Fruit fly (Drosophila melanogaster) whole organism, embryonic: Measurements from ENCODE around the gene CG32811.

Experiments
- CG10654 ChIP-seq: fragments of 200-800 bp; sonication (Bioruptor generic); optimal IDR thresholded peaks from 2 replicates; lab custom pipeline; 2016; ENCODE audit warnings: missing biosample characterization, missing genetic modification characterization
- CG11093 ChIP-seq: fragments of 200-800 bp; sonication (Bioruptor generic); IDR thresholded peaks from 3 replicates; pipeline ENCODE4 v1.3.6; 2022; ENCODE audit warnings: missing biosample characterization, missing genetic modification characterization
- CG11247 ChIP-seq: fragments of 200-800 bp; sonication (Bioruptor generic); IDR thresholded peaks from 2 replicates; pipeline ENCODE4 v1.3.6; 2022; ENCODE audit warnings: missing biosample characterization, missing genetic modification characterization
- CG11398 ChIP-seq: fragments of 200-800 bp; sonication (Bioruptor generic); optimal IDR thresholded peaks from 2 replicates; lab custom pipeline; 2016; ENCODE audit warnings: missing biosample characterization, missing genetic modification characterization
- CG11695 ChIP-seq: fragments of 200-800 bp; sonication (Bioruptor generic); IDR thresholded peaks from 3 replicates; pipeline ENCODE4 v1.3.6; 2022; ENCODE audit warnings: missing biosample characterization, missing genetic modification characterization
- CG12104 ChIP-seq: fragments of 200-800 bp; sonication (Bioruptor generic); optimal IDR thresholded peaks from 3 replicates; lab custom pipeline; 2016; ENCODE audit warnings: missing biosample characterization, missing genetic modification characterization
- CG1233 ChIP-seq: fragments of 200-800 bp; sonication (Bioruptor generic); optimal IDR thresholded peaks from 4 replicates; lab custom pipeline; 2018; ENCODE audit warnings: missing biosample characterization, mild to moderate bottlenecking, missing genetic modification characterization
- CG12744 ChIP-seq: fragments of 200-800 bp; sonication (Bioruptor generic); optimal IDR thresholded peaks from 2 replicates; lab custom pipeline; 2016; ENCODE audit warnings: missing biosample characterization, missing genetic modification characterization
- CG15011 ChIP-seq: fragments of 200-800 bp; sonication (Bioruptor generic); optimal IDR thresholded peaks from 3 replicates; lab custom pipeline; 2018; ENCODE audit warnings: missing biosample characterization, mild to moderate bottlenecking, missing genetic modification characterization
- CG1603 ChIP-seq: fragments of 200-800 bp; sonication (Bioruptor generic); optimal IDR thresholded peaks from 2 replicates; lab custom pipeline; 2019; ENCODE audit warnings: missing biosample characterization, mild to moderate bottlenecking, missing genetic modification characterization, moderate library complexity
- CG16815 ChIP-seq: fragments of 200-800 bp; sonication (Bioruptor generic); optimal IDR thresholded peaks from 3 replicates; lab custom pipeline; 2017; ENCODE audit warnings: missing biosample characterization, mild to moderate bottlenecking, missing genetic modification characterization
- CG17328 ChIP-seq: fragments of 200-800 bp; sonication (Bioruptor generic); IDR thresholded peaks from 2 replicates; pipeline ENCODE4 v1.3.6; 2022; ENCODE audit warnings: missing biosample characterization, missing genetic modification characterization
- CG17829 ChIP-seq: fragments of 200-800 bp; optimal IDR thresholded peaks from 2 replicates; lab custom pipeline; 2019; ENCODE audit warnings: missing biosample characterization, mild to moderate bottlenecking, missing genetic modification characterization, moderate library complexity
- CG2678 ChIP-seq: fragments of 200-800 bp; sonication (Bioruptor generic); optimal IDR thresholded peaks from 3 replicates; lab custom pipeline; 2019; ENCODE audit warnings: missing biosample characterization, mild to moderate bottlenecking, missing genetic modification characterization, moderate library complexity
- CG2889 ChIP-seq: fragments of 200-800 bp; sonication (Bioruptor generic); IDR thresholded peaks from 3 replicates; pipeline ENCODE4 v1.3.6; 2022; ENCODE audit warnings: missing biosample characterization, missing genetic modification characterization
- CG30020 ChIP-seq: fragments of 200-800 bp; optimal IDR thresholded peaks from 2 replicates; lab custom pipeline; 2019; ENCODE audit warnings: missing biosample characterization, mild to moderate bottlenecking, missing genetic modification characterization, moderate library complexity
- CG7745 ChIP-seq: fragments of 200-800 bp; sonication (Bioruptor generic); optimal IDR thresholded peaks from 2 replicates; lab custom pipeline; 2018; ENCODE audit warnings: missing biosample characterization, mild to moderate bottlenecking, missing genetic modification characterization, moderate library complexity
- CG9932 ChIP-seq: fragments of 200-800 bp; sonication (Bioruptor generic); IDR thresholded peaks from 2 replicates; pipeline ENCODE4 v1.3.6; 2022; ENCODE audit warnings: missing biosample characterization, missing genetic modification characterization
- CTCF ChIP-seq: fragments of 200-800 bp; sonication (Bioruptor generic); optimal IDR thresholded peaks from 2 replicates; lab custom pipeline; 2017; ENCODE audit warnings: missing biosample characterization, mild to moderate bottlenecking, missing genetic modification characterization, moderate library complexity
- Dll ChIP-seq: fragments of 200-800 bp; sonication (Bioruptor generic); IDR thresholded peaks from 4 replicates; pipeline ENCODE4 v1.3.6; 2022; ENCODE audit warnings: missing biosample characterization, missing genetic modification characterization; ENCODE audit not compliant: partially characterized antibody
- E2f1 ChIP-seq: fragments of 200-800 bp; sonication (Bioruptor generic); IDR thresholded peaks from 2 replicates; pipeline ENCODE4 v1.3.6; 2022; ENCODE audit warnings: missing biosample characterization, missing genetic modification characterization
- Ets65A ChIP-seq: fragments of 200-800 bp; sonication (Bioruptor generic); peaks from one replicate; lab custom pipeline; 2016; ENCODE audit warnings: missing biosample characterization, missing genetic modification characterization
- Fer2 ChIP-seq: fragments of 200-800 bp; sonication (Bioruptor generic); optimal IDR thresholded peaks from 2 replicates; lab custom pipeline; 2018; ENCODE audit warnings: missing biosample characterization, mild to moderate bottlenecking, missing genetic modification characterization, moderate library complexity
- Gsc ChIP-seq: fragments of 200-800 bp; sonication (Bioruptor generic); IDR thresholded peaks from 2 replicates; pipeline ENCODE4 v1.3.6; 2022; ENCODE audit warnings: missing biosample characterization, missing genetic modification characterization
- HLH3B ChIP-seq: fragments of 200-800 bp; sonication (Bioruptor generic); IDR thresholded peaks from 2 replicates; pipeline ENCODE4 v1.3.6; 2022; ENCODE audit warnings: missing biosample characterization, missing genetic modification characterization
- HmgZ ChIP-seq: fragments of 200-800 bp; sonication (Bioruptor generic); optimal IDR thresholded peaks from 2 replicates; lab custom pipeline; 2018; ENCODE audit warnings: missing biosample characterization, mild to moderate bottlenecking, missing genetic modification characterization
- Hr3 ChIP-seq: fragments of 200-800 bp; sonication (Bioruptor generic); optimal IDR thresholded peaks from 3 replicates; lab custom pipeline; 2016; ENCODE audit warnings: missing biosample characterization, missing genetic modification characterization
- Lim3 ChIP-seq: fragments of 200-800 bp; sonication (Bioruptor generic); IDR thresholded peaks from 2 replicates; pipeline ENCODE4 v1.3.6; 2022; ENCODE audit warnings: missing biosample characterization, missing genetic modification characterization
- Meics ChIP-seq: fragments of 200-800 bp; sonication (Bioruptor generic); optimal IDR thresholded peaks from 2 replicates; lab custom pipeline; 2017; ENCODE audit warnings: missing biosample characterization, mild to moderate bottlenecking, missing genetic modification characterization
- Myb ChIP-seq: fragments of 200-800 bp; sonication (Bioruptor generic); optimal IDR thresholded peaks from 2 replicates; lab custom pipeline; 2016; ENCODE audit warnings: missing biosample characterization, missing genetic modification characterization
- Neu2 ChIP-seq: fragments of 200-800 bp; sonication (Bioruptor generic); optimal IDR thresholded peaks from 3 replicates; lab custom pipeline; 2016; ENCODE audit warnings: missing biosample characterization, missing genetic modification characterization, borderline replicate concordance
- NfI ChIP-seq: fragments of 200-800 bp; sonication (Bioruptor generic); optimal IDR thresholded peaks from 3 replicates; lab custom pipeline; 2018; ENCODE audit warnings: missing biosample characterization, mild to moderate bottlenecking, missing genetic modification characterization, moderate library complexity
- Scr ChIP-seq: fragments of 200-800 bp; sonication (Bioruptor generic); IDR thresholded peaks from 2 replicates; pipeline ENCODE4 v1.3.6; 2022; ENCODE audit warnings: missing biosample characterization, missing genetic modification characterization; ENCODE audit not compliant: partially characterized antibody
- Sin3A ChIP-seq: fragments of >200 bp; optimal IDR thresholded peaks from 2 replicates; lab custom pipeline; 2018
- Sox102F ChIP-seq: fragments of 200-800 bp; sonication (Bioruptor generic); optimal IDR thresholded peaks from 2 replicates; lab custom pipeline; 2018; ENCODE audit warnings: missing biosample characterization, mild to moderate bottlenecking, missing genetic modification characterization, moderate library complexity
- btn ChIP-seq: fragments of 200-800 bp; sonication (Bioruptor generic); optimal IDR thresholded peaks from 2 replicates; lab custom pipeline; 2016; ENCODE audit warnings: missing biosample characterization, missing genetic modification characterization
- corto ChIP-seq: fragments of 200-800 bp; sonication (Bioruptor generic); optimal IDR thresholded peaks from 2 replicates; lab custom pipeline; 2016; ENCODE audit warnings: missing biosample characterization, mild to moderate bottlenecking, missing genetic modification characterization, moderate library complexity
- crc ChIP-seq: fragments of 200-800 bp; sonication (Bioruptor generic); optimal IDR thresholded peaks from 2 replicates; lab custom pipeline; 2016; ENCODE audit warnings: missing biosample characterization, missing genetic modification characterization
- dimm ChIP-seq: fragments of 200-800 bp; sonication (Bioruptor generic); IDR thresholded peaks from 2 replicates; pipeline ENCODE4 v1.3.6; 2022; ENCODE audit warnings: missing biosample characterization, missing genetic modification characterization
- ems ChIP-seq: fragments of 200-800 bp; sonication (Bioruptor generic); optimal IDR thresholded peaks from 3 replicates; lab custom pipeline; 2016; ENCODE audit warnings: missing biosample characterization, missing genetic modification characterization
- fru ChIP-seq: fragments of >200 bp; optimal IDR thresholded peaks from 2 replicates; lab custom pipeline; 2017
- gro ChIP-seq: fragments of 200-800 bp; sonication (Bioruptor generic); optimal IDR thresholded peaks from 2 replicates; lab custom pipeline; 2016; ENCODE audit warnings: missing biosample characterization, missing genetic modification characterization
- klu ChIP-seq: fragments of 200-800 bp; sonication (Bioruptor generic); IDR thresholded peaks from 2 replicates; pipeline ENCODE4 v1.3.6; 2022; ENCODE audit warnings: missing biosample characterization, missing genetic modification characterization
- lmd ChIP-seq: fragments of 200-800 bp; sonication (Bioruptor generic); IDR thresholded peaks from 2 replicates; pipeline ENCODE4 v1.3.6; 2022; ENCODE audit warnings: missing biosample characterization, missing genetic modification characterization
- nau ChIP-seq: fragments of 200-800 bp; sonication (Bioruptor generic); optimal IDR thresholded peaks from 3 replicates; lab custom pipeline; 2017; ENCODE audit warnings: missing biosample characterization, mild to moderate bottlenecking, missing genetic modification characterization, missing genetic modification reagents
- nerfin-2 ChIP-seq: fragments of 200-800 bp; sonication (Bioruptor generic); IDR thresholded peaks from 2 replicates; pipeline ENCODE4 v1.3.6; 2022; ENCODE audit warnings: missing biosample characterization, missing genetic modification characterization; ENCODE audit not compliant: partially characterized antibody
- nom ChIP-seq: fragments of 200-800 bp; sonication (Bioruptor generic); optimal IDR thresholded peaks from 2 replicates; lab custom pipeline; 2017; ENCODE audit warnings: missing biosample characterization, missing genetic modification characterization, mild to moderate bottlenecking, moderate library complexity, missing genetic modification reagents
- pb ChIP-seq: fragments of 200-800 bp; sonication (Bioruptor generic); optimal IDR thresholded peaks from 3 replicates; lab custom pipeline; 2016; ENCODE audit warnings: missing biosample characterization, missing genetic modification characterization
- pita ChIP-seq: fragments of 200-800 bp; sonication (Bioruptor generic); optimal IDR thresholded peaks from 2 replicates; lab custom pipeline; 2017; ENCODE audit warnings: missing biosample characterization, mild to moderate bottlenecking, missing genetic modification characterization
- pum ChIP-seq: fragments of 200-800 bp; sonication (Bioruptor generic); optimal IDR thresholded peaks from 2 replicates; lab custom pipeline; 2016; ENCODE audit warnings: missing biosample characterization, missing genetic modification characterization
- repo ChIP-seq: fragments of 200-800 bp; sonication (Bioruptor generic); optimal IDR thresholded peaks from 2 replicates; lab custom pipeline; 2016; ENCODE audit warnings: missing biosample characterization, missing genetic modification characterization
- tap ChIP-seq: fragments of 200-800 bp; optimal IDR thresholded peaks from 3 replicates; lab custom pipeline; 2019; ENCODE audit warnings: missing biosample characterization, mild to moderate bottlenecking, missing genetic modification characterization, moderate library complexity
- toy ChIP-seq: fragments of 200-800 bp; sonication (Bioruptor generic); IDR thresholded peaks from 2 replicates; pipeline ENCODE4 v1.3.6; 2022; ENCODE audit warnings: missing biosample characterization, missing genetic modification characterization
- zf30C ChIP-seq: fragments of 200-800 bp; sonication (Bioruptor generic); optimal IDR thresholded peaks from 3 replicates; lab custom pipeline; 2018; ENCODE audit warnings: missing biosample characterization, mild to moderate bottlenecking, missing genetic modification characterization

CG32811 gene

DNA sequence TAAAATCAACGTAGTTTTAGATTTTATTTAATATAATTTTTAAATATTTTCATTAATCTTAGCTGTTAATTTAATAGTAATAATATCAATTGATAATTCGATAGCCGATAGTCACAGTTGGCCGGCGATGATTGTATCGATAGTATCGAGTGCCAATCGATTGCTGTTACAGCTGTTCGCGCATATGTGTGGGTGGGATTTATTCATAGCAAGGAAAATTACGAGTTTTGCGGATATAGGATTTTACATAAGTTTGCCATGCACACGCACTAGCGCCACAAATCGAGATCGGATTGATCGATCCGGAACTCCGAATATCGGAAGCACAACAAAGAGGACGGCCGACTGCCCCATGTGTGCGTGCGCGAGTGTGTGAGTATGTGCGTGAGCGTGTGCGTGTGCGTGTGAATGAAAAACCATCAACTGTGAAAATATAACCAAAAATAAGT lies 43.8 kb upstream of the CG32811 start, which contains the start of gene Naa30A (continued):
- TF ChIP-seq CG17328 (GFP tag; lab: Robert Waterston, UW) (no peak), btn (no peak), CG12104 (GFP tag; lab: Kevin White, UChicago) (no peak), Myb (GFP tag; lab: Kevin White, UChicago) (no peak), CG11093 (GFP tag; lab: Robert Waterston, UW) (no peak), CG11247 (GFP tag; lab: Robert Waterston, UW) (no peak), CG30020 (tag; lab: Kevin White, UChicago) (peak; percentile 21), Fer2 (tag; lab: Kevin White, UChicago) (no peak), CG17829 (tag; lab: Kevin White, UChicago) (peak; percentile 47), CG1233 (no peak), corto (GFP tag; lab: Kevin White, UChicago) (no peak), Sox102F (GFP tag; lab: Kevin White, UChicago) (no peak), Dll (peak; percentile 96), pita (GFP tag; lab: Kevin White, UChicago) (no peak), gro (no peak), fru (lab: Kevin White, UChicago) (no peak), pb (no peak), CTCF (no peak), CG15011 (no peak), NfI (GFP tag; lab: Kevin White, UChicago) (peak; percentile 14), crc (GFP tag; lab: Kevin White, UChicago) (no peak), CG2889 (GFP tag; lab: Robert Waterston, UW) (no peak), nerfin-2 (GFP tag; lab: Robert Waterston, UW) (peak; percentile 94), CG11695 (GFP tag; lab: Robert Waterston, UW) (no peak), Ets65A (GFP tag; lab: Kevin White, UChicago) (no peak), HLH3B (GFP tag; lab: Robert Waterston, UW) (no peak), E2f1 (no peak), CG10654 (no peak), CG7745 (tag; lab: Kevin White, UChicago) (no peak), ems (GFP tag; lab: Kevin White, UChicago) (no peak), repo (GFP tag; lab: Kevin White, UChicago) (no peak), tap (tag; lab: Kevin White, UChicago) (no peak), HmgZ (peak; percentile 42), CG11398 (GFP tag; lab: Kevin White, UChicago) (no peak), CG12744 (GFP tag; lab: Kevin White, UChicago) (no peak), CG9932 (GFP tag; lab: Robert Waterston, UW) (peak; percentile 22; the same call in 1 of the 2 replicates), Sin3A (lab: Kevin White, UChicago) (peak; percentile 10), CG2678 (tag; lab: Kevin White, UChicago) (peak; percentile 18), klu (no peak), Neu2 (GFP tag; lab: Kevin White, UChicago) (no peak), Hr3 (GFP tag; lab: Kevin White, UChicago) (no peak), Scr (GFP tag; lab: Robert Waterston, UW) (peak; percentile 96), dimm (GFP tag; lab: Robert Waterston, UW) (no peak), zf30C (GFP tag; lab: Kevin White, UChicago) (no peak), CG1603 (tag; lab: Kevin White, UChicago) (no peak), Gsc (no peak), pum (no peak), nau (GFP tag; lab: Kevin White, UChicago) (no peak), Meics (GFP tag; lab: Kevin White, UChicago) (no peak), lmd (GFP tag; lab: Robert Waterston, UW) (no peak), CG16815 (GFP tag; lab: Kevin White, UChicago) (no peak), Lim3 (no peak), toy (GFP tag; lab: Robert Waterston, UW) (no peak), nom (GFP tag; lab: Kevin White, UChicago) (no peak)
